Fruit fly (Drosophila melanogaster): Measurements from ENCODE around the gene CG31391.

The CG31391 gene

DNA sequence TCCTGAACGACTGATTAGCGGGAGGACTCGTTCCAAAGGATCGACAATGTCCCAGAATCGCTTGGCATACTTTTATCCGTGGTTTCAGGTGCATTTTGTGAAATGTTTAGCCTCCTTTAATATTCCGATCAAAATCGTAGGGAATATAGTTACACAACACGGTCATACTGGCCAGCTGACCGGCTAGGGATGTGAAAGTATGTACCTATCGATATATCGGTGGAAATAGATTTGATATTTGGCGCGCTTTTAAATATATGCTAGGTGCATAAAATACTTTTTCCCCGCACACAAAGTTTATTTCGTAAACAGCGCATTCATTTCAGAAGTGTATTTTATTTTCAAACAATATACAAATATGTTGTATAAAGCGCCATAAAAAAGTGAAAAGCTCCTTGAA lies 3.3 kb upstream of the CG31391 start, which contains the start of gene CG31278 (continued):
- no peak for TF ChIP-seq cas (GFP tag; IDR thresholded peaks at IDR 0.05)
- no peak for TF ChIP-seq chn (GFP tag; optimal IDR thresholded peaks at IDR 0.05)
- no peak for TF ChIP-seq CG17359 (tag; optimal IDR thresholded peaks at IDR 0.05)
- no peak for TF ChIP-seq ranshi (GFP tag; IDR thresholded peaks at IDR 0.05)
- TF ChIP-seq mirr (GFP tag; optimal IDR thresholded peaks at IDR 0.05), result no peak
- no peak for TF ChIP-seq Atf6 (GFP tag; IDR thresholded peaks at IDR 0.05)
- no peak for TF ChIP-seq NC2α (GFP tag; optimal IDR thresholded peaks at IDR 0.05)
- TF ChIP-seq Mes4 (GFP tag; optimal IDR thresholded peaks at IDR 0.05), result no peak
- no peak for TF ChIP-seq CG8478 (optimal IDR thresholded peaks at IDR 0.05)
- TF ChIP-seq Dll (GFP tag; IDR thresholded peaks at IDR 0.05; ENCODE audit: partially characterized antibody), result peak; percentile 83
- TF ChIP-seq CG8388 (GFP tag; optimal IDR thresholded peaks at IDR 0.05), result no peak
- TF ChIP-seq vnd (GFP tag; IDR thresholded peaks at IDR 0.05; ENCODE audit: partially characterized antibody), result peak; percentile 64; the same call in 2 of the 3 replicates
- peak; percentile 23 for TF ChIP-seq nmo (GFP tag; optimal IDR thresholded peaks at IDR 0.05)
- TF ChIP-seq Doc3 (GFP tag; IDR thresholded peaks at IDR 0.05; ENCODE audit: partially characterized antibody), result peak; percentile 71
- no peak for TF ChIP-seq CG13296 (GFP tag; optimal IDR thresholded peaks at IDR 0.05)
- TF ChIP-seq CG34422 (GFP tag; IDR thresholded peaks at IDR 0.05), result peak; percentile 33; the same call in 1 of the 3 replicates
- TF ChIP-seq Eip74EF (GFP tag; optimal IDR thresholded peaks at IDR 0.05), result no peak
- TF ChIP-seq sens-2 (GFP tag; IDR thresholded peaks at IDR 0.05), result no peak
- no peak for TF ChIP-seq dysf (GFP tag; IDR thresholded peaks at IDR 0.05)
- peak; percentile 68; the same call in 1 of the 3 replicates for TF ChIP-seq hb (GFP tag; IDR thresholded peaks at IDR 0.05; ENCODE audit: partially characterized antibody)
- no peak for TF ChIP-seq jigr1 (GFP tag; IDR thresholded peaks at IDR 0.05)
- TF ChIP-seq lov (optimal IDR thresholded peaks at IDR 0.05), result no peak
- no peak for TF ChIP-seq lov (GFP tag; IDR thresholded peaks at IDR 0.05)
- no peak for TF ChIP-seq Kr (GFP tag; optimal IDR thresholded peaks at IDR 0.05)
- peak; percentile 77 for TF ChIP-seq unc-4 (GFP tag; IDR thresholded peaks at IDR 0.05; ENCODE audit: partially characterized antibody)
- TF ChIP-seq mam (GFP tag; optimal IDR thresholded peaks at IDR 0.05), result no peak
- TF ChIP-seq chinmo (GFP tag; IDR thresholded peaks at IDR 0.05; ENCODE audit: partially characterized antibody), result 0 out of 4 replicates have a peak, but pooled peaks have one; percentile 84
- peak; percentile 83 for TF ChIP-seq CG6791 (GFP tag; IDR thresholded peaks at IDR 0.05; ENCODE audit: partially characterized antibody)
- TF ChIP-seq CG16815 (GFP tag; optimal IDR thresholded peaks at IDR 0.05), result no peak
- TF ChIP-seq Hr78 (GFP tag; optimal IDR thresholded peaks at IDR 0.05), result no peak
- TF ChIP-seq wek (GFP tag; optimal IDR thresholded peaks at IDR 0.05), result no peak
- no peak for TF ChIP-seq z (GFP tag; IDR thresholded peaks at IDR 0.05)
- peak; percentile 81 for TF ChIP-seq BEAF-32 (GFP tag; optimal IDR thresholded peaks at IDR 0.05)
- 0 out of 3 replicates have a peak, but pooled peaks have one; percentile 56 for TF ChIP-seq CG14860 (GFP tag; IDR thresholded peaks at IDR 0.05; ENCODE audit: partially characterized antibody)
- TF ChIP-seq sens (GFP tag), result peak; percentile 58
- peak; percentile 85 for TF ChIP-seq CG13287 (GFP tag; IDR thresholded peaks at IDR 0.05; ENCODE audit: partially characterized antibody)
- no peak for TF ChIP-seq CG5953 (GFP tag; IDR thresholded peaks at IDR 0.05)
- TF ChIP-seq ind (GFP tag; optimal IDR thresholded peaks at IDR 0.05), result no peak
- no peak for TF ChIP-seq tgo (GFP tag; IDR thresholded peaks at IDR 0.05)
- TF ChIP-seq sna (GFP tag; IDR thresholded peaks at IDR 0.05; ENCODE audit: partially characterized antibody), result peak; percentile 78; the same call in 1 of the 2 replicates
- no peak for TF ChIP-seq sr (GFP tag; IDR thresholded peaks at IDR 0.05)
- peak; percentile 80 for TF ChIP-seq CG7963 (GFP tag; IDR thresholded peaks at IDR 0.05; ENCODE audit: partially characterized antibody)
- TF ChIP-seq Sin3A (optimal IDR thresholded peaks at IDR 0.05), result peak; percentile 41
- TF ChIP-seq nerfin-2 (GFP tag; IDR thresholded peaks at IDR 0.05; ENCODE audit: partially characterized antibody), result peak; percentile 39; the same call in 1 of the 2 replicates
- TF ChIP-seq ken (GFP tag; IDR thresholded peaks at IDR 0.05), result no peak
- TF ChIP-seq Bgb (GFP tag; IDR thresholded peaks at IDR 0.05; ENCODE audit: partially characterized antibody), result peak; percentile 82
- TF ChIP-seq zen (tag; optimal IDR thresholded peaks at IDR 0.05), result no peak
- no peak for TF ChIP-seq CG7271 (tag; optimal IDR thresholded peaks at IDR 0.05)
- TF ChIP-seq Med (GFP tag), result peak; percentile 73
- peak; percentile 75; the same call in 2 of the 3 replicates for TF ChIP-seq zen2 (GFP tag; IDR thresholded peaks at IDR 0.05; ENCODE audit: partially characterized antibody)

Data from whole organism, embryonic.